Fruit fly (Drosophila melanogaster) whole organism, wandering third instar larva: ENCODE data around the gene Oatp26F.
A peak's percentile ranks its signal among the peaks of the same experiment; 100 is the strongest.

Experiments used
- Abd-B ChIP-seq: fragments of >200 bp; optimal IDR thresholded peaks from 2 replicates; lab custom pipeline; 2017; ENCODE audit warnings: missing biosample characterization, missing genetic modification characterization
- CG32264 ChIP-seq: fragments of 200-800 bp; sonication (Bioruptor generic); optimal IDR thresholded peaks from 2 replicates; lab custom pipeline; 2016; ENCODE audit warnings: missing biosample characterization, missing genetic modification characterization
- CG9705 ChIP-seq: fragments of 200-800 bp; sonication (Bioruptor generic); optimal IDR thresholded peaks from 2 replicates; lab custom pipeline; 2018; ENCODE audit warnings: missing biosample characterization, mild to moderate bottlenecking, missing genetic modification characterization
- CrebA ChIP-seq: fragments of 200-800 bp; sonication (Bioruptor generic); optimal IDR thresholded peaks from 2 replicates; lab custom pipeline; 2016; ENCODE audit warnings: missing biosample characterization, mild to moderate bottlenecking, missing genetic modification characterization, borderline replicate concordance
- Dfd ChIP-seq: fragments of >200 bp; optimal IDR thresholded peaks from 2 replicates; lab custom pipeline; 2017; ENCODE audit warnings: missing biosample characterization, missing genetic modification characterization
- Dif ChIP-seq: fragments of 200-275, 200-300 bp; sonication (Bioruptor generic); optimal IDR thresholded peaks from 2 replicates; lab custom pipeline; 2018; ENCODE audit warnings: missing biosample characterization, missing genetic modification characterization; ENCODE audit not compliant: partially characterized antibody
- GATAd ChIP-seq: sonication (Bioruptor generic); optimal IDR thresholded peaks from 2 replicates; lab custom pipeline; 2016; ENCODE audit warnings: missing biosample characterization, missing genetic modification characterization
- HLH106 ChIP-seq: fragments of 200-800 bp; optimal IDR thresholded peaks from 3 replicates; lab custom pipeline; 2019; ENCODE audit warnings: missing biosample characterization, mild to moderate bottlenecking, missing genetic modification characterization, moderate library complexity
- Hnf4 ChIP-seq: fragments of 200-800 bp; sonication (Bioruptor generic); optimal IDR thresholded peaks from 2 replicates; lab custom pipeline; 2016; ENCODE audit warnings: missing biosample characterization, mild to moderate bottlenecking, missing genetic modification characterization
- Hr78 ChIP-seq: fragments of >200 bp; optimal IDR thresholded peaks from 2 replicates; lab custom pipeline; 2017; ENCODE audit warnings: missing biosample characterization, missing genetic modification characterization
- Hr83 ChIP-seq: fragments of 200-300 bp; sonication (Bioruptor generic); optimal IDR thresholded peaks from 2 replicates; lab custom pipeline; 2016; ENCODE audit warnings: missing biosample characterization, mild to moderate bottlenecking, missing genetic modification characterization, moderate library complexity; ENCODE audit not compliant: poor library complexity, severe bottlenecking
- Jra ChIP-seq: sonication (Bioruptor generic); optimal IDR thresholded peaks from 2 replicates; lab custom pipeline; 2016; ENCODE audit warnings: missing biosample characterization, missing genetic modification characterization
- Mio ChIP-seq: sonication (Bioruptor generic); optimal IDR thresholded peaks from 2 replicates; lab custom pipeline; 2016; ENCODE audit warnings: missing biosample characterization, missing genetic modification characterization
- Myc ChIP-seq: fragments of >200 bp; optimal IDR thresholded peaks from 2 replicates; lab custom pipeline; 2017
- N ChIP-seq: fragments of >200 bp; optimal IDR thresholded peaks from 2 replicates; lab custom pipeline; 2018; ENCODE audit warnings: missing biosample characterization, missing external identifiers, missing genetic modification characterization
- OdsH ChIP-seq: fragments of 200-800 bp; sonication (Bioruptor generic); optimal IDR thresholded peaks from 2 replicates; lab custom pipeline; 2016; ENCODE audit warnings: missing biosample characterization, mild to moderate bottlenecking, missing genetic modification characterization
- Rel ChIP-seq, 2 experiments: fragments of 200-800 bp; sonication (Bioruptor generic) in 1 of 2; optimal IDR thresholded peaks; 2 replicates in 1 of 2; 3 replicates in 1 of 2; lab custom pipeline; 2016 to 2019; ENCODE audit warnings: mild to moderate bottlenecking in 2 of 2, missing biosample characterization in 2 of 2, missing genetic modification characterization in 2 of 2, moderate library complexity in 1 of 2
- Sp1 ChIP-seq: fragments of 200-800 bp; sonication (Bioruptor generic); optimal IDR thresholded peaks from 3 replicates; lab custom pipeline; 2019; ENCODE audit warnings: missing biosample characterization, mild to moderate bottlenecking, missing genetic modification characterization, moderate library complexity
- Vsx2 ChIP-seq: fragments of 200-300, 225-300 bp; sonication (Bioruptor generic); optimal IDR thresholded peaks from 2 replicates; lab custom pipeline; 2018; ENCODE audit warnings: missing biosample characterization, missing genetic modification characterization; ENCODE audit not compliant: partially characterized antibody
- br ChIP-seq: fragments of 200-800 bp; sonication (Bioruptor generic); optimal IDR thresholded peaks from 2 replicates; lab custom pipeline; 2016; ENCODE audit warnings: missing biosample characterization, missing genetic modification characterization
- brk ChIP-seq: fragments of 200-800 bp; sonication (Bioruptor generic); optimal IDR thresholded peaks from 2 replicates; lab custom pipeline; 2016; ENCODE audit warnings: missing biosample characterization, mild to moderate bottlenecking, missing genetic modification characterization
- dl ChIP-seq, 2 experiments: fragments of 175-275, 200-275 bp in 1 of 2; fragments of 200-275 bp in 1 of 2; sonication (Bioruptor generic); optimal IDR thresholded peaks; lab custom pipeline; 2018; ENCODE audit warnings: mild to moderate bottlenecking in 2 of 2, missing biosample characterization in 2 of 2, missing genetic modification characterization in 2 of 2, moderate library complexity in 2 of 2; ENCODE audit not compliant: partially characterized antibody in 2 of 2, insufficient read depth in 1 of 2
- dmrt93B ChIP-seq: fragments of 200-800 bp; sonication (Bioruptor generic); optimal IDR thresholded peaks from 2 replicates; lab custom pipeline; 2018; ENCODE audit warnings: missing biosample characterization, mild to moderate bottlenecking, missing genetic modification characterization
- dsf ChIP-seq: sonication (Bioruptor generic); optimal IDR thresholded peaks from 2 replicates; lab custom pipeline; 2016; ENCODE audit warnings: missing biosample characterization, missing genetic modification characterization, borderline replicate concordance
- ey ChIP-seq: fragments of 200-800 bp; sonication (Bioruptor generic); optimal IDR thresholded peaks from 2 replicates; lab custom pipeline; 2016; ENCODE audit warnings: missing biosample characterization, missing genetic modification characterization
- foxo ChIP-seq, 2 experiments: fragments of 200-800 bp; sonication (Bioruptor generic); optimal IDR thresholded peaks; 2 replicates in 1 of 2; 3 replicates in 1 of 2; lab custom pipeline; 2016 to 2017; ENCODE audit warnings: missing biosample characterization in 2 of 2, missing genetic modification characterization in 2 of 2
- fru ChIP-seq: fragments of 200-800 bp; sonication (Bioruptor generic); optimal IDR thresholded peaks from 3 replicates; lab custom pipeline; 2016; ENCODE audit warnings: missing biosample characterization, mild to moderate bottlenecking, missing genetic modification characterization
- h ChIP-seq: fragments of 200-800 bp; sonication (Bioruptor generic); optimal IDR thresholded peaks from 3 replicates; lab custom pipeline; 2016; ENCODE audit warnings: missing biosample characterization, mild to moderate bottlenecking, missing genetic modification characterization
- jim ChIP-seq: fragments of 175-275, 200-325 bp; sonication (Bioruptor generic); optimal IDR thresholded peaks from 2 replicates; lab custom pipeline; 2016; ENCODE audit warnings: missing biosample characterization, mild to moderate bottlenecking, missing genetic modification characterization
- lola ChIP-seq: fragments of >200 bp; optimal IDR thresholded peaks from 2 replicates; lab custom pipeline; 2017; ENCODE audit warnings: missing biosample characterization, missing genetic modification characterization
- pan ChIP-seq: fragments of >200 bp; optimal IDR thresholded peaks from 2 replicates; lab custom pipeline; 2017
- psq ChIP-seq: fragments of 200-800 bp; sonication (Bioruptor generic); optimal IDR thresholded peaks from 3 replicates; lab custom pipeline; 2017; ENCODE audit warnings: missing biosample characterization, mild to moderate bottlenecking, missing genetic modification characterization, moderate library complexity
- rgr ChIP-seq: fragments of 200-800 bp; sonication (Bioruptor generic); optimal IDR thresholded peaks from 3 replicates; lab custom pipeline; 2016; ENCODE audit warnings: missing biosample characterization, mild to moderate bottlenecking, missing genetic modification characterization
- sage ChIP-seq: fragments of 200-800 bp; sonication (Bioruptor generic); optimal IDR thresholded peaks from 2 replicates; lab custom pipeline; 2016; ENCODE audit warnings: missing biosample characterization, mild to moderate bottlenecking, missing genetic modification characterization
- sv ChIP-seq: fragments of 200-800 bp; sonication (Bioruptor generic); optimal IDR thresholded peaks from 3 replicates; lab custom pipeline; 2016; ENCODE audit warnings: missing biosample characterization, missing genetic modification characterization
- tai ChIP-seq: sonication (Bioruptor generic); optimal IDR thresholded peaks from 2 replicates; lab custom pipeline; 2016; ENCODE audit warnings: missing biosample characterization, missing genetic modification characterization
- usp ChIP-seq: fragments of >200 bp; optimal IDR thresholded peaks from 2 replicates; lab custom pipeline; 2017; ENCODE audit warnings: missing biosample characterization, missing genetic modification characterization
- woc ChIP-seq: sonication (Bioruptor generic); optimal IDR thresholded peaks from 2 replicates; lab custom pipeline; 2016; ENCODE audit warnings: missing biosample characterization, mild to moderate bottlenecking, missing genetic modification characterization

The Oatp26F gene

DNA sequence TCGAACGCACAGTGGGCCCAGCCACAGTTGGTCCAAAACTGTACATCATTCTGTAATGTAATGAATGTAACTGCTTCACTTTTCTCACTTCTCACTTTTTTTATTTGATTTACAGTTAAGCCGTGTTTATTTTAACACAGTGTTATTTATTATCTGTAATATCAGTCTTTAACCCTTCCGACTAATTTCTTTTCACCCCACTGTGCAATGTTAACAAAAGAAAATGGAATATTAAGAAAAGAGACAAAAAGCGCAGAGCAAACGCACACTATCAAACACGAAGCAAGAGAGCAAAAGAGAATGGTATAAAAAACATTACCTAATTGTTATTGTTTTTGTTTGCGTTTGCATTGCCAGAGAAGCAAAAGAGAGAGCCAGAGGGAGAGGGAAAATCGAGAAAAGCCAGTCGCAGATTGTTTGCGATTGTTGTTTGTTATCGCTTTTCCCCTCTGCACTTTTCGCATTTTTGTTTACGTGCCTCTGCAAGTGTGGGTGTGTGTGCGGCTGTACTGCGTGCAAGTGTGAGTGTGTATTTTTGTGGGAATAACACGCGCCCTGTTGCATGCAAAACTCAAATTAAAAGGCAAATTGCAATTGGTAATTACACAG lies 15.0 kb upstream of the Oatp26F start (continued):
- TF ChIP-seq dl (GFP tag; optimal IDR thresholded peaks at IDR 0.05; lab: Kevin White, UChicago; ENCODE audit: insufficient read depth in 1 of 2, partially characterized antibody in 2 of 2) = peak in 1 of 2 experiments; percentile 4

DNA sequence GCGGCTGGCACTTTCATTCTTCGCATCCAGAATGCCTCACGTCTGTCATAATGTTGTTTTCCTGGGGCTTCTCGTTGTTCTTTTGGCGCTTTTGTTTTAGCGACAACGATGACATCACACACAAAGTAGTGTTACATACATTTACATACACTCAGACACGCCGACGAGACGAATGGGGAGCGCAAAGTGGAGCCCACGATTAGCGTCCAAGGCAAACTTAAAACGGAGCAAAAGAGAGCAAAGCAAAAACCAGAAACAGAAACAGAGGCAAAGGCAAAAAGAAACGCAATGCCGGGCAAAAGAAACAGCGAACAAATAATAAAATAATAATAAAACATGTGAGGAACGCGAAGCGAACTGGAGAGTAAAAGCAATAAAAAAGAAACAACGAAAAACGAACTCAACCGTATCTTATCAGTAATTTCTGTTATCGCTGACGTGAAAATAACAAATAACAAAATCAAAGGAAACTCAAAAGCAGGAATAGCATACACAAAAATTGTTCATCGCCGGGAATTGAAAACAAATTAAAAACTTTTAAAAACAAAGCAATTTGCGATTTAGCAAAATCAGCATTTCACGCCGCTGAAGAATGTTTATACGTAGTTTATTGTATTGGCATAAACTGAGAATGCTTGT lies 12.3 kb upstream of the Oatp26F start:
- no peak for TF ChIP-seq dmrt93B (GFP tag; lab: Kevin White, UChicago)
- no peak for TF ChIP-seq h (GFP tag; lab: Kevin White, UChicago)
- no peak for TF ChIP-seq Dfd (GFP tag; lab: Kevin White, UChicago)
- TF ChIP-seq rgr (GFP tag; lab: Kevin White, UChicago) = peak; percentile 4
- peak; percentile 7 for TF ChIP-seq Vsx2 (GFP tag; lab: Kevin White, UChicago)
- no peak for TF ChIP-seq dsf (GFP tag; lab: Kevin White, UChicago)
- TF ChIP-seq tai = peak; percentile 35
- TF ChIP-seq Myc = no peak
- peak; percentile 11 for TF ChIP-seq CG32264 (GFP tag; lab: Kevin White, UChicago)
- peak in 1 of 2 experiments; percentile 67 for TF ChIP-seq foxo (GFP tag; optimal IDR thresholded peaks at IDR 0.05; lab: Kevin White, UChicago)
- TF ChIP-seq psq (GFP tag; lab: Kevin White, UChicago) = peak; percentile 97
- no peak for TF ChIP-seq Hnf4 (GFP tag; lab: Kevin White, UChicago)
- TF ChIP-seq OdsH (GFP tag; lab: Kevin White, UChicago) = no peak
- no peak for TF ChIP-seq fru (GFP tag; lab: Kevin White, UChicago)
- TF ChIP-seq CrebA (GFP tag; lab: Kevin White, UChicago) = no peak
- TF ChIP-seq lola (GFP tag; lab: Kevin White, UChicago) = peak; percentile 13
- TF ChIP-seq usp (GFP tag; lab: Kevin White, UChicago) = no peak
- TF ChIP-seq sv (GFP tag; lab: Kevin White, UChicago) = no peak
- no peak for TF ChIP-seq Jra (GFP tag; lab: Kevin White, UChicago)
- no peak for TF ChIP-seq Abd-B (GFP tag; lab: Kevin White, UChicago)
- peak; percentile 51 for TF ChIP-seq sage (GFP tag; lab: Kevin White, UChicago)
- peak; percentile 61 for TF ChIP-seq Rel (GFP tag; optimal IDR thresholded peaks at IDR 0.05; lab: Kevin White, UChicago)
- TF ChIP-seq Rel (tag; optimal IDR thresholded peaks at IDR 0.05; lab: Kevin White, UChicago) = no peak
- no peak for TF ChIP-seq GATAd (GFP tag; lab: Kevin White, UChicago)
- TF ChIP-seq dl (GFP tag; optimal IDR thresholded peaks at IDR 0.05; lab: Kevin White, UChicago; ENCODE audit: insufficient read depth in 1 of 2, partially characterized antibody in 2 of 2) = no peak
- TF ChIP-seq jim = no peak
- TF ChIP-seq Mio (GFP tag; lab: Kevin White, UChicago) = no peak
- no peak for TF ChIP-seq HLH106
- no peak for TF ChIP-seq ey (GFP tag; lab: Kevin White, UChicago)
- TF ChIP-seq CG9705 (GFP tag; lab: Kevin White, UChicago) = no peak
- TF ChIP-seq woc (GFP tag; lab: Kevin White, UChicago) = no peak
- no peak for TF ChIP-seq Hr83 (GFP tag; lab: Kevin White, UChicago)
- TF ChIP-seq Dif = no peak
- no peak for TF ChIP-seq br (GFP tag; lab: Kevin White, UChicago)
- peak; percentile 8 for TF ChIP-seq brk (GFP tag; lab: Kevin White, UChicago)
- no peak for TF ChIP-seq Hr78
- no peak for TF ChIP-seq N (GFP tag; lab: Kevin White, UChicago)
- TF ChIP-seq pan (lab: Kevin White, UChicago) = no peak
- peak; percentile 4 for TF ChIP-seq Sp1
